Worm (Caenorhabditis elegans): ENCODE results near the gene puf-6.

DNA sequence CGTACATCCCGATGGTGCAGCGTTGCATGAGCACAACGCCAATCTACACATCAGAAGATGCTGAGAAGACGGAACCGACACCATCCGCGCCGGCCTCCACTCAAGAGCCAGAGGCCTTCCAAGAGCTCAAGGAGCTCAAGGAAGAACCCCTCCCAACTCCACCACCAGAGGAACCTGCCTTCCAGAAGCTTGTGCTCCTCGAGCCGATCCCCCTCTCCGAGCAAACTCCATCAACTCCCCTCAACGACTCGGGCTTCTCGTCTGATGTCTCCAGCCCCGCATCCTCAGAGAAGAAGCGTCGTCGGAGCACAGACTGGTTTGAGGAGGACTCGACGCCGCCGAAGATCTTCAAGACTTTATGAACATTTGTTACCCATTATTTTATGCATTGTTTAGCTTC lies 51.1 kb downstream of the puf-6 start:
- TF ChIP-seq lin-13 (GFP tag; optimal IDR thresholded peaks at IDR 0.05) (no peak), fkh-10 (GFP tag; optimal IDR thresholded peaks at IDR 0.05) (no peak), skn-1 (tag; optimal IDR thresholded peaks at IDR 0.05) (no peak), nhr-77 (tag; optimal IDR thresholded peaks at IDR 0.05) (no peak), nhr-237 (tag; optimal IDR thresholded peaks at IDR 0.05) (no peak), rnt-1 (tag; optimal IDR thresholded peaks at IDR 0.05) (no peak)
